Worm (Caenorhabditis elegans): ENCODE results near the gene clh-5.
A peak's percentile ranks its signal among the peaks of the same experiment; 100 is the strongest.

The clh-5 gene

DNA sequence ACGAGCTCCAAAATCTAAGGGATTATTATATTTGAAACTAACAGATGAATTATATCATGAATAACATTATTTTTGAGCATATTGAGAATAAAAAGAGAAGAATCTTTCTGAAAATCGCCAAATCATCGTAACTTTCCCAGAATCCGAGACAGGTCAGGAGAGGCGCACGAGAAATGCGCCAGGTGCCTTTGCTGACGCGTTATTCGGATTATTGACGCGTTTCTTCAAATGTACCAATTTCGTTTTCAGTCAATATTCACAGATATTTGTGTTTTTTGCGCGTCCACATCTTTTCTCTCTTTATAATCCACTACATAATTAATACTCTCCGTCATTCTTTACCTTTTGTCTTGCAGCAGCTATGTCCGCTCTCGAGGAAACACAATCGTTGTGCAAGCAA is 612 bp upstream of the clh-5 start, which contains the start of gene T24H10.1 (continued):
- TF ChIP-seq pqm-1 (tag; optimal IDR thresholded peaks at IDR 0.05), result no peak
- peak; percentile 20 for TF ChIP-seq pag-3 (tag; optimal IDR thresholded peaks at IDR 0.05; ENCODE audit: borderline replicate concordance, insufficient read depth)
- peak; percentile 82 for TF ChIP-seq nhr-85 (tag)
- TF ChIP-seq mdl-1 (tag; optimal IDR thresholded peaks at IDR 0.05), result peak in 1 of 2 experiments; percentile 20
- peak in 1 of 6 experiments; percentile 51 for TF ChIP-seq elt-3 (tag; optimal IDR thresholded peaks at IDR 0.05)
- peak; percentile 81 for TF ChIP-seq snu-23 (GFP tag; optimal IDR thresholded peaks at IDR 0.05)
- TF ChIP-seq fkh-10 (GFP tag; optimal IDR thresholded peaks at IDR 0.05), result no peak
- TF ChIP-seq nhr-28 (tag; optimal IDR thresholded peaks at IDR 0.05), result no peak
- TF ChIP-seq egl-13 (tag; optimal IDR thresholded peaks at IDR 0.05), result peak; percentile 48
- TF ChIP-seq ets-5 (GFP tag; IDR thresholded peaks at IDR 0.05), result no peak
- TF ChIP-seq xbp-1 (tag; optimal IDR thresholded peaks at IDR 0.05), result peak; percentile 71
- TF ChIP-seq nhr-12 (tag; optimal IDR thresholded peaks at IDR 0.05), result no peak
- TF ChIP-seq efl-3 (GFP tag; optimal IDR thresholded peaks at IDR 0.05), result no peak
- TF ChIP-seq lsy-2 (tag; optimal IDR thresholded peaks at IDR 0.05), result peak; percentile 80
- TF ChIP-seq ceh-63 (GFP tag; optimal IDR thresholded peaks at IDR 0.05), result no peak
- peak; percentile 25 for TF ChIP-seq mef-2 (tag; optimal IDR thresholded peaks at IDR 0.05)
- TF ChIP-seq fkh-4 (tag; optimal IDR thresholded peaks at IDR 0.05; ENCODE audit: borderline replicate concordance), result no peak
- peak; percentile 71 to 82 (median 81) for TF ChIP-seq dpl-1 (GFP tag; optimal IDR thresholded peaks at IDR 0.05)
- peak; percentile 18 for TF ChIP-seq blmp-1 (tag; optimal IDR thresholded peaks at IDR 0.05)
- peak; percentile 58 for TF ChIP-seq F16B12.6 (tag; optimal IDR thresholded peaks at IDR 0.05)
- peak; percentile 11 for TF ChIP-seq elt-2 (tag; optimal IDR thresholded peaks at IDR 0.05)
- peak; percentile 45 for TF ChIP-seq lin-39 (tag; optimal IDR thresholded peaks at IDR 0.05)
- TF ChIP-seq aha-1 (tag; optimal IDR thresholded peaks at IDR 0.05), result no peak
- TF ChIP-seq tbx-2 (tag; optimal IDR thresholded peaks at IDR 0.05), result peak; percentile 71
- peak; percentile 20 for TF ChIP-seq sox-4 (tag; optimal IDR thresholded peaks at IDR 0.05)
- TF ChIP-seq unc-30 (tag; optimal IDR thresholded peaks at IDR 0.05), result no peak
- peak; percentile 80 for TF ChIP-seq nhr-20 (tag; optimal IDR thresholded peaks at IDR 0.05)
- TF ChIP-seq zip-4 (GFP tag; optimal IDR thresholded peaks at IDR 0.05), result peak; percentile 8
- TF ChIP-seq nhr-19 (GFP tag; conservative IDR thresholded peaks at IDR 0.05), result peak; percentile 80
- TF ChIP-seq hlh-17 (GFP tag; optimal IDR thresholded peaks at IDR 0.05; ENCODE audit: borderline replicate concordance), result no peak
- peak; percentile 36 for TF ChIP-seq aly-2 (tag; optimal IDR thresholded peaks at IDR 0.05)
- peak; percentile 82 to 87 for TF ChIP-seq lin-35 (GFP tag; optimal IDR thresholded peaks at IDR 0.05)
- TF ChIP-seq pax-3 (tag; optimal IDR thresholded peaks at IDR 0.05), result peak; percentile 14
- peak; percentile 62 for TF ChIP-seq nhr-77 (tag; optimal IDR thresholded peaks at IDR 0.05)
- peak; percentile 71 for TF ChIP-seq unc-86 (tag; optimal IDR thresholded peaks at IDR 0.05)
- peak; percentile 9 for TF ChIP-seq lir-3 (tag; optimal IDR thresholded peaks at IDR 0.05; ENCODE audit: poor library complexity)
- TF ChIP-seq hlh-4 (tag; optimal IDR thresholded peaks at IDR 0.05), result no peak
- no peak for TF ChIP-seq ces-1 (GFP tag; optimal IDR thresholded peaks at IDR 0.05)
- TF ChIP-seq nhr-90 (tag; optimal IDR thresholded peaks at IDR 0.05; ENCODE audit: poor library complexity), result peak; percentile 81
- TF ChIP-seq mep-1 (tag; optimal IDR thresholded peaks at IDR 0.05), result peak; percentile 89
- peak; percentile 58 for TF ChIP-seq sup-37 (GFP tag; optimal IDR thresholded peaks at IDR 0.05)
- peak in 1 of 2 experiments; percentile 47 for TF ChIP-seq ztf-11 (tag; optimal IDR thresholded peaks at IDR 0.05)
- TF ChIP-seq zag-1 (tag; optimal IDR thresholded peaks at IDR 0.05), result no peak
- peak; percentile 64 for TF ChIP-seq snpc-4 (tag; optimal IDR thresholded peaks at IDR 0.05)
- TF ChIP-seq grh-1 (GFP tag; IDR thresholded peaks at IDR 0.05), result peak; percentile 54
- TF ChIP-seq lin-15B (tag; optimal IDR thresholded peaks at IDR 0.05), result peak; percentile 10
- no peak for TF ChIP-seq alr-1 (tag; optimal IDR thresholded peaks at IDR 0.05; ENCODE audit: borderline replicate concordance)
- TF ChIP-seq ceh-8 (GFP tag; optimal IDR thresholded peaks at IDR 0.05), result peak; percentile 38
- peak; percentile 75 for TF ChIP-seq irx-1 (tag; optimal IDR thresholded peaks at IDR 0.05)
- TF ChIP-seq skn-1 (tag; optimal IDR thresholded peaks at IDR 0.05), result peak; percentile 64
- TF ChIP-seq efl-1 (optimal IDR thresholded peaks at IDR 0.05), result peak; percentile 71 to 85
- TF ChIP-seq efl-1 (GFP tag; optimal IDR thresholded peaks at IDR 0.05 in 1 of 2), result peak; percentile 76 to 98
- peak; percentile 17 for TF ChIP-seq hpl-2 (GFP tag; optimal IDR thresholded peaks at IDR 0.05)
